Worm (Caenorhabditis elegans): ENCODE data around the gene EEED8.4.

EEED8.4 gene

DNA sequence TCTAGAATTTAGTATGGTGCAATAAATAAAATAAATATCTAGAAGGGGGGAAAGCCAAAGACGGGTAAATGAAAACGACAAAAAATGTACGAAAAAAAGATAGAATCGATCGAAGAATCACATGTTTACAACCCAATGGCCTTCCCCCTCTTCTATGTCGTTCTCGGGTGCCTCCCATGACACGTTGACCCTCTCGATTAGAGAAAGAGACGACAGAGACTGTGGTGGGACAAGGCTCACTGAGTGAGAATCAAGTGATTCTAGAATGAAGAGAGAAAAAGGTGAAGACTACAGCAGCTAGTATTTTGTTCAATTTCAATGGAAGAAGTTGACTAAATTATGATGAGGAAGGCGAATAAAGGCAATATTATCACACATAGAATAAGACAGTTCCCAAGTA lies 16.9 kb downstream of the EEED8.4 start:
- TF ChIP-seq ztf-23 (GFP tag; IDR thresholded peaks at IDR 0.05) (0 out of 2 replicates have a peak, but pooled peaks have one; percentile 54), ref-1 (GFP tag; conservative IDR thresholded peaks at IDR 0.05) (no peak), cog-1 (tag; optimal IDR thresholded peaks at IDR 0.05) (peak; percentile 17)

DNA sequence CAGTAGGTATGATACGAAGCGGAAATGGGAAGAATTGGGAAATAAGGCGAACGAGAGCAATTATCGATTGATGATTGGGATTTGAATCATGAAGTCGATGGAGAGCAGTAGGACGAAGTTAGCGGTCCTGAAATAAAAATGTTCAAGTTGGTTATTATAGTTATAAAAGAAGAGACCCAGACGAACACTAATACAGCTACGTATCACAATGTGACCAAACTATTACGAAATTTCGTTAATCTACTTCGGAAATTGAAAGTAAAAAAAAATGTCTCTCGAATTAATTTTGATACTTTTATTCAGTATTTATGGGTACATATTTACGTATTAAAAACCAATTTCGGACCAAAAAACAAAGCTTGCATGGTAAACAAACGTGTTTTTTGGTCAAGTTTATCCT lies 17.4 kb downstream of the EEED8.4 start:
- TF ChIP-seq ztf-23 (GFP tag; IDR thresholded peaks at IDR 0.05): no peak
- TF ChIP-seq klf-2 (GFP tag; conservative IDR thresholded peaks at IDR 0.05): no peak
- no peak for TF ChIP-seq ref-1 (GFP tag; conservative IDR thresholded peaks at IDR 0.05)
- TF ChIP-seq tab-1 (GFP tag; IDR thresholded peaks at IDR 0.05): no peak
- no peak for TF ChIP-seq ztf-29 (GFP tag; IDR thresholded peaks at IDR 0.05)
- no peak for TF ChIP-seq flt-1 (GFP tag; IDR thresholded peaks at IDR 0.05)
- TF ChIP-seq T22C8.4 (GFP tag; IDR thresholded peaks at IDR 0.05): no peak
- TF ChIP-seq med-1 (GFP tag; optimal IDR thresholded peaks at IDR 0.05; ENCODE audit: insufficient read depth): no peak
- TF ChIP-seq cog-1 (tag; optimal IDR thresholded peaks at IDR 0.05): no peak

DNA sequence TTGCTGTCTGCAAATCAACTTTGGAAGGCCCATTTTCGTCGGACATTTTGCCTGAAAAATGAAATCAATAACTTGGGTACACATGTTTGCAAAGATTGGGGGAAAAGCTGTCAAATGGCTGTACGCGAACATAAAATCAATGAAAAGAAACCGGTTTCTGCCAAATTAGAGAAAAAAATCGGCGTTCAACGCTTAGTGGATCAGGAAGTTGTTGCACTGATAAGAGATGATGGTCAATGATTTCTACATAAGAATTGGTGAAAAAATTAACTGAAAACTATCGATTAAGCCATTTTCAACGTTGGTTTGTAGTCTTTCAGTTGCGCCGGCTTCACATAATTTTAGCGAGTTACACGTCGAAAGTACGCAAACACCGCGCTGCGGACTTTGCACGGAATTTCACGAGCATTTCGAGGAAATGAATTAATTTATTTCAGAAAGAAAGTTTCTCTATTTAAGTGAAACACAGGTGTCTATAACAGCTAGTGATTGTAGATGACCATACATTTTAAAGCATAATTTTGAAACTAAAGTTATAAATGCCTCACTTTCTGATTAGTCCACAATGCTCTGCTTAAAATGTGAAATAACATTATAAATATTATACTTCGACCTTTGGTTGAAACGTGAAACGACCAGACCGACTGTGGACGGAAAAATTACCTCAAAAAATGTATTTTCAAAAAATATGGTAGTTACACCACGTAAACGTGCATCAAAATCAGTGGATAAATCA lies 20.6 kb downstream of the EEED8.4 start, which contains the start of the genes F07F6.4 and F07F6.2:
Gene F07F6.4, minus strand, starts transcription at position 51 of the 736 bp plus-strand sequence.
Gene F07F6.2, plus strand, starts transcription at position 686 of the 736 bp plus-strand sequence.
- TF ChIP-seq klf-2 (GFP tag; conservative IDR thresholded peaks at IDR 0.05): no peak
- no peak for TF ChIP-seq cog-1 (tag; optimal IDR thresholded peaks at IDR 0.05)
- TF ChIP-seq ztf-23 (GFP tag; IDR thresholded peaks at IDR 0.05): no peak
- no peak for TF ChIP-seq T22C8.4 (GFP tag; IDR thresholded peaks at IDR 0.05)
- TF ChIP-seq flt-1 (GFP tag; IDR thresholded peaks at IDR 0.05): no peak
- TF ChIP-seq ref-1 (GFP tag; conservative IDR thresholded peaks at IDR 0.05): no peak
- TF ChIP-seq med-1 (GFP tag; optimal IDR thresholded peaks at IDR 0.05; ENCODE audit: insufficient read depth): no peak
- TF ChIP-seq ztf-29 (GFP tag; IDR thresholded peaks at IDR 0.05): no peak
- TF ChIP-seq tab-1 (GFP tag; IDR thresholded peaks at IDR 0.05): no peak

DNA sequence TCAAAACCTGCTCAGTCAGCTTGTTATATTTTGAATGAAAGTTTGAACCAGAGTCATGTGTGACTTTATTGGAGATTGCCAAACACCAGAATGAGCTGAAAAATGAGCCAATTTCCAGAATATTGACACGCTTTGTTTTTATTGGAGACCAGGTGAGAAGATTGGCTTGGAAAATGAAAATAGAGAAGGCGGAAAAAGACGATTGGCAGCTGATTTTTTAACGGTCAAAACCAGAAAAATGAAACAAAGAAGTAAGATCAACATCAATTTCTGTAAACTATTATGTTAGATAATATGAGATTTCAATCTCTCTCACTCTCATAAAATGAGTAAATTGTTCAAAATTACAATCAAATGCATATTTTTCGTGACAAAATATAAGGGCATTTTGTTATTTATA lies 23.9 kb downstream of the EEED8.4 start, which contains the start of gene srx-114:
Gene srx-114, minus strand, starts transcription at position 101 of the 400 bp plus-strand sequence.
- TF ChIP-seq tab-1 (GFP tag; IDR thresholded peaks at IDR 0.05) (no peak), klf-2 (GFP tag; conservative IDR thresholded peaks at IDR 0.05) (no peak), cog-1 (tag; optimal IDR thresholded peaks at IDR 0.05) (no peak), ztf-23 (GFP tag; IDR thresholded peaks at IDR 0.05) (no peak), T22C8.4 (GFP tag; IDR thresholded peaks at IDR 0.05) (no peak), flt-1 (GFP tag; IDR thresholded peaks at IDR 0.05) (no peak), ztf-29 (GFP tag; IDR thresholded peaks at IDR 0.05) (no peak), med-1 (GFP tag; optimal IDR thresholded peaks at IDR 0.05; ENCODE audit: insufficient read depth) (no peak), ref-1 (GFP tag; conservative IDR thresholded peaks at IDR 0.05) (no peak)

DNA sequence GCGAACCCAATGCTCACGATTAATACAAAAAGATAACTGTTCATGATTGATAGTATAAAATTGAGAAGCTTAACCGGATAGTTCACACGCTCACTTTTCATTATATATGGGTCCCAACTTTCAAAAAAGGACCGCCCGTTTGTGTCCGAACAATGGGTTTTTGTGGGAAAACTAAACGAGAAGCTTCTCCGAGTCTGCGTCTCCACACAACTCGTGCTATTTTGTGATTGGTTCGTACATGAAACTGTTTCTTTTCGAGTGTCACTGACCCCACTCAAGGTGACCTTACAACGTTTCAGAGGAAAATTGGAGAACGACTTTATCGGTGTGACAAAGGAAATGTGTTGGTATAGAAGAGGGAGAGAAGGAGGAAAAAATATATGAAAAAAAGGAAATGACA lies 27.7 kb downstream of the EEED8.4 start, which contains the start of gene dct-5:
Gene dct-5, minus strand, starts transcription at position 101 of the 400 bp plus-strand sequence.
- TF ChIP-seq flt-1 (GFP tag; IDR thresholded peaks at IDR 0.05) (no peak), tab-1 (GFP tag; IDR thresholded peaks at IDR 0.05) (no peak), ztf-23 (GFP tag; IDR thresholded peaks at IDR 0.05) (no peak), cog-1 (tag; optimal IDR thresholded peaks at IDR 0.05) (no peak), klf-2 (GFP tag; conservative IDR thresholded peaks at IDR 0.05) (no peak), ref-1 (GFP tag; conservative IDR thresholded peaks at IDR 0.05) (no peak), T22C8.4 (GFP tag; IDR thresholded peaks at IDR 0.05) (no peak), ztf-29 (GFP tag; IDR thresholded peaks at IDR 0.05) (no peak), med-1 (GFP tag; optimal IDR thresholded peaks at IDR 0.05; ENCODE audit: insufficient read depth) (no peak)

DNA sequence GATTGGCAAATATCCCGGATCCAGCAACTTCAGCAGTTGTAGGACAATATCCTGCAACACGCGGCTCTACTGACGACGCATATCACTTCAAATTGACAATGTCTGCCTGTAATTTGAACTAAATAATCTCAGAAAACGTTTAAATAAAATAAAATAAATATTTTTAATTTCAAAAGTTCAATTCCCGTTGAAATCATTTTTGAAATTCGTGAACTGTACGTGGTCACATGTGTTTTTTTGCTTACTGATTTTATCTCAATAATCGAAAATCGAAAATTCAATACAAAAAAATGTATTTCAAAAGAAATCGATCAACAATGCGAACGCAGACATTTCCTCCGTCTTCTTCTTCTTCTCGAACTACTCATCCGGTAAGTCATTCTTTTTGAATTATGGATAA lies 28.5 kb downstream of the EEED8.4 start, which contains the start of gene F07F6.1:
Gene F07F6.1, plus strand, starts transcription at position 301 of the 400 bp plus-strand sequence.
- no peak for TF ChIP-seq med-1 (GFP tag; optimal IDR thresholded peaks at IDR 0.05; ENCODE audit: insufficient read depth)
- TF ChIP-seq ztf-23 (GFP tag; IDR thresholded peaks at IDR 0.05): no peak
- no peak for TF ChIP-seq tab-1 (GFP tag; IDR thresholded peaks at IDR 0.05)
- no peak for TF ChIP-seq cog-1 (tag; optimal IDR thresholded peaks at IDR 0.05)
- TF ChIP-seq ref-1 (GFP tag; conservative IDR thresholded peaks at IDR 0.05): no peak
- no peak for TF ChIP-seq ztf-29 (GFP tag; IDR thresholded peaks at IDR 0.05)
- no peak for TF ChIP-seq T22C8.4 (GFP tag; IDR thresholded peaks at IDR 0.05)
- no peak for TF ChIP-seq flt-1 (GFP tag; IDR thresholded peaks at IDR 0.05)
- TF ChIP-seq klf-2 (GFP tag; conservative IDR thresholded peaks at IDR 0.05): no peak

DNA sequence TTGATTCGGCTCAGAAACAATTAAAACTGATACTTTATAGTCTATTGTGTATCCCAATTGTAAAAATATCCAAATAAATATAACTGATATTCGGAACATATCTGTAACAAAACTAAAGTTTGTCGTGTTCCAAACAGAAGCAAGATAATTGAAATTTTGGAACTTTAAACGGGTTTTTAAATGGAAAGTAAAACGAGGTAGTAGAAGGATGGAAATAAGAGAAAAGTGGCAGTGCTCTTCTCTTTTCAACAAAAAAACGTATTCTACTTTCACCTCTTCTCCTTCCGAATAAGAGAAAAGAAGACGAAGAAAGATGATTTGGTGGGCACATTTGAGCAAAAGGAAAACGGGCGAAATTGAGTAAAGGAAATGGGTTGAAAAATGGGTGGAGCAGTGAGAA lies 37.4 kb downstream of the EEED8.4 start, which contains the start of gene nmr-1:
Gene nmr-1, minus strand, starts transcription at position 101 of the 400 bp plus-strand sequence.
- TF ChIP-seq ztf-29 (GFP tag; IDR thresholded peaks at IDR 0.05) (no peak), flt-1 (GFP tag; IDR thresholded peaks at IDR 0.05) (no peak), klf-2 (GFP tag; conservative IDR thresholded peaks at IDR 0.05) (no peak), med-1 (GFP tag; optimal IDR thresholded peaks at IDR 0.05; ENCODE audit: insufficient read depth) (no peak), ref-1 (GFP tag; conservative IDR thresholded peaks at IDR 0.05) (no peak), T22C8.4 (GFP tag; IDR thresholded peaks at IDR 0.05) (no peak), tab-1 (GFP tag; IDR thresholded peaks at IDR 0.05) (no peak), cog-1 (tag; optimal IDR thresholded peaks at IDR 0.05) (no peak), ztf-23 (GFP tag; IDR thresholded peaks at IDR 0.05) (no peak)

DNA sequence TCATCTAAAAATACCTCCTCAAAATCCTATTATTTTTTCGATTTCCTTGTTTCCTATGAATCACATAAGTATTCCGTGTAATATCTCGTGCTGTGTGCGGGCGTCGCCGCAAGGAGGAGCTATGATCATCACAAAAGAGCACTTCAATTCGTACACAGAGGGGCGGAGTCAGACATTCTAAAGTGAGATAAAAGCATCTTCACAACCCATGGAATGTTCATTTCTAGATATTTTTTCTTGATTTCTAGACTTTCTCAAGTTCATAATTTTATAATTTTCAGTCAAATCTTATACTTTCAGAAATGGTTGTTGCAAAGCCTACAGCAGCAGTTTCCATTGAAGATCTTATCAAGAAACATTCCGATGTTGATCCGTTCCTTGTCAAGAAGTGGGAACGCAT lies 38.3 kb downstream of the EEED8.4 start, which contains the start of gene cex-1:
Gene cex-1, plus strand, starts transcription at position 301 of the 400 bp plus-strand sequence.
- TF ChIP-seq T22C8.4 (GFP tag; IDR thresholded peaks at IDR 0.05): no peak
- TF ChIP-seq ztf-23 (GFP tag; IDR thresholded peaks at IDR 0.05): no peak
- TF ChIP-seq klf-2 (GFP tag; conservative IDR thresholded peaks at IDR 0.05): no peak
- no peak for TF ChIP-seq tab-1 (GFP tag; IDR thresholded peaks at IDR 0.05)
- no peak for TF ChIP-seq ztf-29 (GFP tag; IDR thresholded peaks at IDR 0.05)
- no peak for TF ChIP-seq med-1 (GFP tag; optimal IDR thresholded peaks at IDR 0.05; ENCODE audit: insufficient read depth)
- no peak for TF ChIP-seq ref-1 (GFP tag; conservative IDR thresholded peaks at IDR 0.05)
- no peak for TF ChIP-seq cog-1 (tag; optimal IDR thresholded peaks at IDR 0.05)
- no peak for TF ChIP-seq flt-1 (GFP tag; IDR thresholded peaks at IDR 0.05)

DNA sequence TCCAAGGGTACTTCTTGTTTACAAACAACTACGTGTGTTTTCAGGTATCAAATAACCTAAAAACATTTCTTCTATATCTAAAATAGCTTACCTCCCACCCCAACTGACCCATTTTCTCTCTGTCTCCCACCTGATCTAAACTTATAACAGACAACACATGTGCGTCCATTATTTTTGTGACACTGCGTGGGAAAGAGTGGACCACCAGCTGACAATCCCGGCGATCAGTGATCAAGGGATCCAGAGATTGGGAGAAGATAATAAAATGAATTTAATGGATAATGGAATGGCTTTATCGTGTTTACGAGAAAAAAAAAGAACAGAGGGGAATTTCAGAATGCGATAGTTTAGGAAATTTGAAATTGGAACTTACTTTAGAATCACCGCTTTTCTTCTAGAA lies 40.1 kb downstream of the EEED8.4 start:
- TF ChIP-seq med-1 (GFP tag; optimal IDR thresholded peaks at IDR 0.05; ENCODE audit: insufficient read depth) (no peak), klf-2 (GFP tag; conservative IDR thresholded peaks at IDR 0.05) (no peak), flt-1 (GFP tag; IDR thresholded peaks at IDR 0.05) (no peak), tab-1 (GFP tag; IDR thresholded peaks at IDR 0.05) (no peak), ref-1 (GFP tag; conservative IDR thresholded peaks at IDR 0.05) (no peak)

All from whole organism, midembryonic.